Fruit fly (Drosophila melanogaster) whole organism, embryonic: ENCODE measurements around the gene CG43052.

Experiments
- Adf1 ChIP-seq: fragments of 200-800 bp; sonication (Bioruptor generic); IDR thresholded peaks from 2 replicates; pipeline ENCODE4 v1.3.6; 2022; ENCODE audit warnings: missing biosample characterization, missing genetic modification characterization
- Bdp1 ChIP-seq: fragments of 200-800 bp; sonication (Bioruptor generic); optimal IDR thresholded peaks from 3 replicates; lab custom pipeline; 2016; ENCODE audit warnings: missing biosample characterization, missing genetic modification characterization
- Bteb2 ChIP-seq: fragments of 200-800 bp; sonication (Bioruptor generic); optimal IDR thresholded peaks from 2 replicates; lab custom pipeline; 2016; ENCODE audit warnings: missing biosample characterization, missing genetic modification characterization
- CG10274 ChIP-seq: fragments of 200-800 bp; sonication (Bioruptor generic); optimal IDR thresholded peaks from 3 replicates; lab custom pipeline; 2017; ENCODE audit warnings: missing biosample characterization, mild to moderate bottlenecking, missing genetic modification characterization
- CG10431 ChIP-seq: fragments of 200-800 bp; sonication (Bioruptor generic); optimal IDR thresholded peaks from 3 replicates; lab custom pipeline; 2018; ENCODE audit warnings: missing biosample characterization, mild to moderate bottlenecking, missing genetic modification characterization
- CG13624 ChIP-seq: fragments of 200-800 bp; sonication (Bioruptor generic); optimal IDR thresholded peaks from 2 replicates; lab custom pipeline; 2016; ENCODE audit warnings: missing biosample characterization, missing genetic modification characterization
- CG14860 ChIP-seq: fragments of 200-800 bp; sonication (Bioruptor generic); IDR thresholded peaks from 3 replicates; pipeline ENCODE4 v1.3.6; 2022; ENCODE audit warnings: missing biosample characterization, missing genetic modification characterization; ENCODE audit not compliant: partially characterized antibody
- CG18262 ChIP-seq: fragments of 200-800 bp; optimal IDR thresholded peaks from 3 replicates; lab custom pipeline; 2019; ENCODE audit warnings: missing biosample characterization, mild to moderate bottlenecking, missing genetic modification characterization, moderate library complexity
- CG18764 ChIP-seq: fragments of 200-800 bp; sonication (Bioruptor generic); optimal IDR thresholded peaks from 3 replicates; lab custom pipeline; 2016; ENCODE audit warnings: missing biosample characterization, missing genetic modification characterization
- CG2678 ChIP-seq: fragments of 200-800 bp; sonication (Bioruptor generic); optimal IDR thresholded peaks from 3 replicates; lab custom pipeline; 2019; ENCODE audit warnings: missing biosample characterization, mild to moderate bottlenecking, missing genetic modification characterization, moderate library complexity
- CG6175 ChIP-seq: fragments of 200-800 bp; sonication (Bioruptor generic); IDR thresholded peaks from 3 replicates; pipeline ENCODE4 v1.3.6; 2022; ENCODE audit warnings: missing biosample characterization, missing genetic modification characterization
- CG6689 ChIP-seq: fragments of 200-800 bp; sonication (Bioruptor generic); IDR thresholded peaks from 2 replicates; pipeline ENCODE4 v1.3.6; 2022; ENCODE audit warnings: missing biosample characterization, missing genetic modification characterization
- CG7556 ChIP-seq: fragments of 200-800 bp; sonication (Bioruptor generic); optimal IDR thresholded peaks from 2 replicates; lab custom pipeline; 2017; ENCODE audit warnings: missing biosample characterization, mild to moderate bottlenecking, missing genetic modification characterization
- CG9797 ChIP-seq: fragments of 200-800 bp; sonication (Bioruptor generic); optimal IDR thresholded peaks from 3 replicates; lab custom pipeline; 2018; ENCODE audit warnings: missing biosample characterization, mild to moderate bottlenecking, missing genetic modification characterization
- Dad ChIP-seq: fragments of 200-800 bp; sonication (Bioruptor generic); optimal IDR thresholded peaks from 3 replicates; lab custom pipeline; 2016; ENCODE audit warnings: missing biosample characterization, missing genetic modification characterization
- Dip2 ChIP-seq: fragments of 200-800 bp; sonication (Bioruptor generic); IDR thresholded peaks from 2 replicates; pipeline ENCODE4 v1.3.6; 2022; ENCODE audit warnings: missing biosample characterization, missing genetic modification characterization
- GATAe ChIP-seq: fragments of 200-800 bp; sonication (Bioruptor generic); conservative IDR thresholded peaks from 2 replicates; pipeline ENCODE4 v1.3.6; 2022; ENCODE audit warnings: missing biosample characterization, missing genetic modification characterization
- H15 ChIP-seq: fragments of 200-800 bp; sonication (Bioruptor generic); IDR thresholded peaks from 3 replicates; pipeline ENCODE4 v1.3.6; 2022; ENCODE audit warnings: missing biosample characterization, missing genetic modification characterization
- Hand ChIP-seq: fragments of 200-800 bp; sonication (Bioruptor generic); optimal IDR thresholded peaks from 2 replicates; lab custom pipeline; 2017; ENCODE audit warnings: mild to moderate bottlenecking, missing biosample characterization, missing genetic modification reagents, missing genetic modification characterization
- Hsf ChIP-seq: fragments of 200-800 bp; sonication (Bioruptor generic); optimal IDR thresholded peaks from 3 replicates; lab custom pipeline; 2016; ENCODE audit warnings: missing biosample characterization, missing genetic modification characterization
- Lpt ChIP-seq: fragments of >200 bp; optimal IDR thresholded peaks from 2 replicates; lab custom pipeline; 2018; ENCODE audit warnings: missing biosample characterization, missing genetic modification characterization
- Meics ChIP-seq: fragments of 200-800 bp; sonication (Bioruptor generic); optimal IDR thresholded peaks from 2 replicates; lab custom pipeline; 2017; ENCODE audit warnings: missing biosample characterization, mild to moderate bottlenecking, missing genetic modification characterization
- NC2β ChIP-seq: fragments of 200-800 bp; sonication (Bioruptor generic); optimal IDR thresholded peaks from 2 replicates; lab custom pipeline; 2016; ENCODE audit warnings: missing biosample characterization, missing genetic modification characterization
- NfI ChIP-seq: fragments of 200-800 bp; sonication (Bioruptor generic); optimal IDR thresholded peaks from 3 replicates; lab custom pipeline; 2018; ENCODE audit warnings: missing biosample characterization, mild to moderate bottlenecking, missing genetic modification characterization, moderate library complexity
- Spps ChIP-seq: fragments of 200-800 bp; sonication (Bioruptor generic); optimal IDR thresholded peaks from 2 replicates; lab custom pipeline; 2018; ENCODE audit warnings: missing biosample characterization, mild to moderate bottlenecking, missing genetic modification characterization
- TFAM ChIP-seq: fragments of 200-800 bp; sonication (Bioruptor generic); optimal IDR thresholded peaks from 2 replicates; lab custom pipeline; 2017; ENCODE audit warnings: missing biosample characterization, missing genetic modification characterization, inconsistent platforms
- Tbp ChIP-seq: fragments of >200 bp; optimal IDR thresholded peaks from 2 replicates; lab custom pipeline; 2018; ENCODE audit warnings: missing biosample characterization, missing genetic modification characterization
- Trl ChIP-seq, 3 experiments: fragments of >200 bp in 2 of 3; fragments of 200-800 bp in 1 of 3; sonication (Bioruptor generic) in 1 of 3; optimal IDR thresholded peaks; 2 replicates in 1 of 3; 3 replicates in 2 of 3; lab custom pipeline; 2016 to 2017; ENCODE audit warnings: missing biosample characterization in 1 of 3, missing genetic modification characterization in 1 of 3
- Xbp1 ChIP-seq: fragments of 200-800 bp; sonication (Bioruptor generic); optimal IDR thresholded peaks from 3 replicates; lab custom pipeline; 2016; ENCODE audit warnings: missing biosample characterization, mild to moderate bottlenecking, missing genetic modification characterization
- bigmax ChIP-seq: fragments of 200-800 bp; sonication (Bioruptor generic); optimal IDR thresholded peaks from 2 replicates; lab custom pipeline; 2018; ENCODE audit warnings: missing biosample characterization, mild to moderate bottlenecking, missing genetic modification characterization
- croc ChIP-seq: fragments of 200-800 bp; sonication (Bioruptor generic); conservative IDR thresholded peaks from 3 replicates; pipeline ENCODE4 v1.3.6; 2022; ENCODE audit warnings: missing biosample characterization, missing genetic modification characterization
- dmrt99B ChIP-seq: fragments of 200-800 bp; sonication (Bioruptor generic); optimal IDR thresholded peaks from 2 replicates; lab custom pipeline; 2018; ENCODE audit warnings: missing biosample characterization, mild to moderate bottlenecking, missing genetic modification characterization, moderate library complexity
- ewg ChIP-seq: fragments of 200-800 bp; sonication (Bioruptor generic); optimal IDR thresholded peaks from 3 replicates; lab custom pipeline; 2017; ENCODE audit warnings: mild to moderate bottlenecking, missing biosample characterization, missing genetic modification reagents, missing genetic modification characterization
- exex ChIP-seq: fragments of 200-800 bp; sonication (Bioruptor generic); optimal IDR thresholded peaks from 4 replicates; lab custom pipeline; 2018; ENCODE audit warnings: missing biosample characterization, mild to moderate bottlenecking, missing genetic modification characterization, moderate library complexity
- gem ChIP-seq: fragments of 200-800 bp; sonication (Bioruptor generic); optimal IDR thresholded peaks from 2 replicates; lab custom pipeline; 2019; ENCODE audit warnings: missing biosample characterization, mild to moderate bottlenecking, missing genetic modification characterization, moderate library complexity
- gro ChIP-seq: fragments of 200-800 bp; sonication (Bioruptor generic); optimal IDR thresholded peaks from 2 replicates; lab custom pipeline; 2016; ENCODE audit warnings: missing biosample characterization, missing genetic modification characterization
- gt ChIP-seq: fragments of 200-800 bp; sonication (Bioruptor generic); IDR thresholded peaks from 2 replicates; pipeline ENCODE4 v1.3.6; 2022; ENCODE audit warnings: missing biosample characterization, missing genetic modification characterization
- inv ChIP-seq: fragments of 200-800 bp; sonication (Bioruptor generic); IDR thresholded peaks from 2 replicates; pipeline ENCODE4 v1.3.6; 2022; ENCODE audit warnings: missing biosample characterization, missing genetic modification characterization; ENCODE audit not compliant: partially characterized antibody
- jing ChIP-seq: fragments of 200-800 bp; sonication (Bioruptor generic); optimal IDR thresholded peaks from 2 replicates; lab custom pipeline; 2018; ENCODE audit warnings: missing biosample characterization, mild to moderate bottlenecking, missing genetic modification characterization
- lmd ChIP-seq: fragments of 200-800 bp; sonication (Bioruptor generic); IDR thresholded peaks from 2 replicates; pipeline ENCODE4 v1.3.6; 2022; ENCODE audit warnings: missing biosample characterization, missing genetic modification characterization
- mam ChIP-seq: fragments of 200-800 bp; sonication (Bioruptor generic); optimal IDR thresholded peaks from 3 replicates; lab custom pipeline; 2016; ENCODE audit warnings: missing biosample characterization, missing genetic modification characterization
- mirr ChIP-seq: fragments of 200-800 bp; sonication (Bioruptor generic); optimal IDR thresholded peaks from 3 replicates; lab custom pipeline; 2018; ENCODE audit warnings: missing biosample characterization, mild to moderate bottlenecking, missing genetic modification characterization
- nmo ChIP-seq: fragments of 200-800 bp; sonication (Bioruptor generic); optimal IDR thresholded peaks from 2 replicates; lab custom pipeline; 2018; ENCODE audit warnings: missing biosample characterization, mild to moderate bottlenecking, missing genetic modification characterization, moderate library complexity
- odd ChIP-seq: fragments of 200-800 bp; sonication (Bioruptor generic); optimal IDR thresholded peaks from 2 replicates; lab custom pipeline; 2017; ENCODE audit warnings: missing biosample characterization, mild to moderate bottlenecking, missing genetic modification characterization
- prd ChIP-seq, 3 experiments: fragments of >200 bp in 2 of 3; fragments of 200-800 bp in 1 of 3; sonication (Bioruptor generic) in 1 of 3; optimal IDR thresholded peaks in 2 of 3; IDR thresholded peaks in 1 of 3; 2 replicates in 2 of 3; 3 replicates in 1 of 3; pipeline versions ENCODE4 v1.3.6 to Lab custom; 2017 to 2022; ENCODE audit warnings: missing biosample characterization in 1 of 3, missing genetic modification characterization in 1 of 3
- sc ChIP-seq, 3 experiments: fragments of >200 bp in 2 of 3; fragments of 200-800 bp in 1 of 3; sonication (Bioruptor generic) in 1 of 3; optimal IDR thresholded peaks; 2 replicates in 2 of 3; 3 replicates in 1 of 3; lab custom pipeline; 2017; ENCODE audit warnings: mild to moderate bottlenecking in 1 of 3, missing biosample characterization in 1 of 3, missing genetic modification characterization in 1 of 3, missing genetic modification reagents in 1 of 3
- sim ChIP-seq: fragments of 200-800 bp; sonication (Bioruptor generic); IDR thresholded peaks from 2 replicates; pipeline ENCODE4 v1.3.6; 2022; ENCODE audit warnings: missing biosample characterization, missing genetic modification characterization
- slbo ChIP-seq: fragments of 200-800 bp; sonication (Bioruptor generic); IDR thresholded peaks from 2 replicates; pipeline ENCODE4 v1.3.6; 2022; ENCODE audit warnings: missing biosample characterization, missing genetic modification characterization

CG43052 gene

dm6 chr2L:14394298-14395064 lies 42.6 kb downstream of the CG43052 start (continued):
- TF ChIP-seq prd (optimal IDR thresholded peaks at IDR 0.05; lab: Kevin White, UChicago) (no peak), prd (GFP tag; IDR thresholded peaks at IDR 0.05; lab: Robert Waterston, UW) (peak; percentile 31; the same call in 1 of the 3 replicates), CG14860 (no peak), Trl (optimal IDR thresholded peaks at IDR 0.05; lab: Kevin White, UChicago) (no peak), Trl (GFP tag; optimal IDR thresholded peaks at IDR 0.05; lab: Kevin White, UChicago) (no peak), sc (optimal IDR thresholded peaks at IDR 0.05; lab: Kevin White, UChicago) (no peak), sc (GFP tag; optimal IDR thresholded peaks at IDR 0.05; lab: Kevin White, UChicago) (no peak), Lpt (GFP tag; lab: Kevin White, UChicago) (no peak), jing (GFP tag; lab: Kevin White, UChicago) (no peak), Dip2 (GFP tag; lab: Robert Waterston, UW) (no peak), mirr (GFP tag; lab: Kevin White, UChicago) (peak; percentile 69), TFAM (GFP tag; lab: Kevin White, UChicago) (no peak), Dad (GFP tag; lab: Kevin White, UChicago) (no peak), Hand (peak; percentile 10), CG13624 (peak; percentile 48), lmd (GFP tag; lab: Robert Waterston, UW) (no peak), gro (GFP tag; lab: Kevin White, UChicago) (peak; percentile 63), NfI (GFP tag; lab: Kevin White, UChicago) (peak; percentile 33), gt (GFP tag; lab: Robert Waterston, UW) (no peak), Spps (tag; lab: Kevin White, UChicago) (no peak), CG10431 (GFP tag; lab: Kevin White, UChicago) (peak; percentile 65), slbo (GFP tag; lab: Robert Waterston, UW) (peak; percentile 39; the same call in 1 of the 2 replicates), bigmax (GFP tag; lab: Kevin White, UChicago) (peak; percentile 28), Tbp (GFP tag; lab: Kevin White, UChicago) (no peak), sim (GFP tag; lab: Robert Waterston, UW) (peak; percentile 35; the same call in 1 of the 2 replicates), croc (GFP tag; lab: Robert Waterston, UW) (no peak), dmrt99B (tag; lab: Kevin White, UChicago) (peak; percentile 45), Meics (GFP tag; lab: Kevin White, UChicago) (peak; percentile 43), CG6689 (GFP tag; lab: Robert Waterston, UW) (0 out of 2 replicates have a peak, but pooled peaks have one; percentile 35), exex (tag; lab: Kevin White, UChicago) (peak; percentile 88), odd (peak; percentile 18), gem (tag; lab: Kevin White, UChicago) (peak; percentile 47), mam (GFP tag; lab: Kevin White, UChicago) (no peak), H15 (GFP tag; lab: Robert Waterston, UW) (no peak), CG9797 (GFP tag; lab: Kevin White, UChicago) (no peak), GATAe (no peak; the same call in 1 of the 2 replicates), Bteb2 (GFP tag; lab: Kevin White, UChicago) (no peak), ewg (GFP tag; lab: Kevin White, UChicago) (no peak), CG2678 (peak; percentile 73), CG18764 (GFP tag; lab: Kevin White, UChicago) (no peak), inv (no peak), Bdp1 (GFP tag; lab: Kevin White, UChicago) (no peak), CG10274 (peak; percentile 0), Adf1 (GFP tag; lab: Robert Waterston, UW) (0 out of 2 replicates have a peak, but pooled peaks have one; percentile 5), CG18262 (peak; percentile 37), CG6175 (GFP tag; lab: Robert Waterston, UW) (peak; percentile 78), NC2β (GFP tag; lab: Kevin White, UChicago) (no peak), Hsf (GFP tag; lab: Kevin White, UChicago) (peak; percentile 6), nmo (GFP tag; lab: Kevin White, UChicago) (peak; percentile 22), Xbp1 (GFP tag; lab: Kevin White, UChicago) (peak; percentile 28), CG7556 (GFP tag; lab: Kevin White, UChicago) (peak; percentile 13)
